Worm (Caenorhabditis elegans): ENCODE data around the gene F22B7.1.
A peak's percentile ranks its signal among the peaks of the same experiment; 100 is the strongest.

The F22B7.1 gene

DNA sequence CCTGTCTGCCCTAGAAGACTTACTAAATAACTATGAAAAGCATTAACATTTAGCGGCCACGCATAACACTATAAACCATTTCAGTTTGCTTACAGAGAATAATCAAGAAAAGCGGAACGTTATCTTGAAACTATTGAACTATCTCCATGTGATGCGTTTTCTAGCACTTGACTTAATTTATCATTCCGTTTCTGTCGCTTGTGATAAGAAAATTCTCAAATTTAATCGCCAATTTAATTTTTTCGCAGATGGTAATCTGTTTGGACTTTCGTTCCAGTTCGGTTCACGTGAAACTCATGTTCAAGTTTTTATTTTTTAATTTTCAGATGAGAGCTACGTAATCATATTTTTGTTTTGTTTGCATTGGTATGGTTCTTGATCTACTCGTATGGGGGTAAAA is 8.2 kb upstream of the F22B7.1 start (continued):
- TF ChIP-seq elt-1 (tag; optimal IDR thresholded peaks at IDR 0.05): no peak
- TF ChIP-seq egl-27 (tag; optimal IDR thresholded peaks at IDR 0.05): no peak
- TF ChIP-seq mdl-1 (tag; optimal IDR thresholded peaks at IDR 0.05): no peak
- TF ChIP-seq lin-39 (tag; optimal IDR thresholded peaks at IDR 0.05): no peak
- TF ChIP-seq elt-3 (tag; optimal IDR thresholded peaks at IDR 0.05): no peak
- no peak for TF ChIP-seq nhr-237 (tag; optimal IDR thresholded peaks at IDR 0.05)

DNA sequence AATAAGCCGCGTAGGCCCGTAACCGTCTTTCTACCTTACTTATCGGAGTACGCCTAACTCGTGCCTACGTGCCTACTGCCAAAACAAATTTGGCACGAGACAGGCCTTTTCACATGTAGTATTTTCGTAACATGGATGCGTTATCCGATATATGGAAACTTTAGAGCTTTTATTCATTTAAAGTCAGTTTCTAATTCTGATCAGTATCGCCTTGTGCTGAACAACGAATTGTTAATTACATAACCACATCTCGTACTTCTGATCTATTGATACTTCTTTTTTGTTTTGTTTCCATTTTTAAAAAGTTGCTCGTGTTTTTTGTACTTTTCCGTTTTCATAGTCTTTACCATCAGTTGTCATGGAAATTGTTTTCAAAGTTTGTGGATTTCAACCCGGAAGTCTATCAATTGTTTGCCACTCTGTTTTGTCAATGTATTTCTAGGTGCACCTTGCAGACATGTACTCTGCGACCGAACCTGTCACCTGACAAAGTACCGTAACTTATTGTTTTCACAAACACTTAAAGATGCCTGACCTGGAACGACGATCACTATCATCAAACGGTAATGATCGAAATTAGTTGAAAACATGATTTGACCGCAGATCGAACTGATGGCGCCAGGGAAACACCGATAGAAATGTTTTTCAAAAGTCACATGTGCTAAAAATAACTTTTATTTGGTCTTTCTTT is 7.3 kb upstream of the F22B7.1 start:
- TF ChIP-seq daf-12 (tag; optimal IDR thresholded peaks at IDR 0.05): no peak
- TF ChIP-seq jun-1 (tag; optimal IDR thresholded peaks at IDR 0.05): no peak
- TF ChIP-seq aly-2 (tag; optimal IDR thresholded peaks at IDR 0.05): no peak
- TF ChIP-seq sea-2 (GFP tag; optimal IDR thresholded peaks at IDR 0.05): no peak
- TF ChIP-seq nhr-237 (tag; optimal IDR thresholded peaks at IDR 0.05): no peak
- no peak for TF ChIP-seq nhr-77 (tag; optimal IDR thresholded peaks at IDR 0.05)
- no peak for TF ChIP-seq nhr-28 (tag; optimal IDR thresholded peaks at IDR 0.05)
- no peak for TF ChIP-seq elt-1 (tag; optimal IDR thresholded peaks at IDR 0.05)
- TF ChIP-seq pha-4 (tag; optimal IDR thresholded peaks at IDR 0.05): no peak
- no peak for TF ChIP-seq hmg-11 (tag; optimal IDR thresholded peaks at IDR 0.05)
- TF ChIP-seq mml-1 (tag; optimal IDR thresholded peaks at IDR 0.05): no peak
- no peak for TF ChIP-seq ceh-9 (tag; optimal IDR thresholded peaks at IDR 0.05)
- TF ChIP-seq nhr-43 (tag; optimal IDR thresholded peaks at IDR 0.05; ENCODE audit: poor library complexity, severe bottlenecking): no peak
- no peak for TF ChIP-seq lin-39 (tag; optimal IDR thresholded peaks at IDR 0.05)

DNA sequence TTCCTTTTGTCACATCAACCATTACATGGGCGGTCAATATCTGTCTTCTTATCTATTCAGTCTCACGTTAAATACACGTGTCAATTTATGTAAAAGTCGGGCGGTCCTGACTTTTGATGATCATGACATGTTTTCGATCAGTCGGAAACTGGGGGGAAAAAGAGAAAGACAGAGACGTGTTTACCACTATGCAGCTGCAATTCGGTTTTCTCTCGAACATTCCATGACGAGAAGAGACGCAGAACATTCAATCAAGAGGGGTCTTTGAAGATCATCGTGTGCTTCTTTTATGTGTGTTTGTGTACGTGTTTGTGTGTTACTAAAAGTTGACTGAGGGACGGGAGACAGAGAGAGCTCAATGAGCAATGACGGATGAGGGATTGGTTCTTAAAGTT is 6.8 kb upstream of the F22B7.1 start:
- peak; percentile 98 for TF ChIP-seq pha-4 (tag; optimal IDR thresholded peaks at IDR 0.05)
- no peak for TF ChIP-seq nhr-67 (tag; optimal IDR thresholded peaks at IDR 0.05)
- TF ChIP-seq elt-3 (tag; optimal IDR thresholded peaks at IDR 0.05): peak in 1 of 3 experiments; percentile 90
- TF ChIP-seq eor-1 (tag; optimal IDR thresholded peaks at IDR 0.05): peak in 1 of 2 experiments; percentile 32
- peak; percentile 79 for TF ChIP-seq ceh-28 (tag; optimal IDR thresholded peaks at IDR 0.05)
- peak; percentile 88 for TF ChIP-seq tbx-2 (tag; optimal IDR thresholded peaks at IDR 0.05)
- TF ChIP-seq unc-39 (tag; optimal IDR thresholded peaks at IDR 0.05): no peak
- no peak for TF ChIP-seq sea-2 (GFP tag; optimal IDR thresholded peaks at IDR 0.05)
- peak; percentile 88 for TF ChIP-seq lin-39 (tag; optimal IDR thresholded peaks at IDR 0.05)
- no peak for TF ChIP-seq nhr-12 (tag; optimal IDR thresholded peaks at IDR 0.05)
- TF ChIP-seq hmg-11 (tag; optimal IDR thresholded peaks at IDR 0.05): peak; percentile 37
- peak; percentile 78 for TF ChIP-seq nhr-11 (tag; optimal IDR thresholded peaks at IDR 0.05)
- TF ChIP-seq jun-1 (tag; optimal IDR thresholded peaks at IDR 0.05): peak; percentile 89
- TF ChIP-seq elt-1 (tag; optimal IDR thresholded peaks at IDR 0.05): peak; percentile 85
- peak; percentile 85 for TF ChIP-seq nfya-1 (tag; optimal IDR thresholded peaks at IDR 0.05; ENCODE audit: insufficient read depth)
- peak; percentile 46 for TF ChIP-seq nhr-76 (tag; optimal IDR thresholded peaks at IDR 0.05)
- no peak for TF ChIP-seq zag-1 (tag; optimal IDR thresholded peaks at IDR 0.05)
- TF ChIP-seq nhr-25 (tag; optimal IDR thresholded peaks at IDR 0.05): peak; percentile 92
- TF ChIP-seq ceh-16 (tag; optimal IDR thresholded peaks at IDR 0.05): no peak
- TF ChIP-seq skn-1 (tag; optimal IDR thresholded peaks at IDR 0.05): peak; percentile 80
- TF ChIP-seq fkh-10 (GFP tag; optimal IDR thresholded peaks at IDR 0.05): no peak
- TF ChIP-seq lin-15B (tag; optimal IDR thresholded peaks at IDR 0.05): peak; percentile 52
- TF ChIP-seq fkh-2 (tag; optimal IDR thresholded peaks at IDR 0.05): peak; percentile 25
- no peak for TF ChIP-seq ceh-9 (tag; optimal IDR thresholded peaks at IDR 0.05)
- peak; percentile 89 for TF ChIP-seq lsy-12 (tag; optimal IDR thresholded peaks at IDR 0.05)
- peak; percentile 58 for TF ChIP-seq egl-27 (tag; optimal IDR thresholded peaks at IDR 0.05)
- peak; percentile 93 for TF ChIP-seq nhr-43 (tag; optimal IDR thresholded peaks at IDR 0.05; ENCODE audit: poor library complexity, severe bottlenecking)
- peak; percentile 66 for TF ChIP-seq ztf-4 (tag; optimal IDR thresholded peaks at IDR 0.05)
- TF ChIP-seq fos-1 (tag; optimal IDR thresholded peaks at IDR 0.05): no peak
- TF ChIP-seq nhr-23 (tag; optimal IDR thresholded peaks at IDR 0.05): peak; percentile 96
- no peak for TF ChIP-seq daf-12 (tag; optimal IDR thresholded peaks at IDR 0.05)
- TF ChIP-seq mml-1 (tag; optimal IDR thresholded peaks at IDR 0.05): peak; percentile 79
- no peak for TF ChIP-seq nhr-77 (tag; optimal IDR thresholded peaks at IDR 0.05)
- TF ChIP-seq snpc-4 (tag; optimal IDR thresholded peaks at IDR 0.05): peak; percentile 74
- TF ChIP-seq R02D3.7 (tag; optimal IDR thresholded peaks at IDR 0.05): peak; percentile 33
- TF ChIP-seq egl-5 (tag; optimal IDR thresholded peaks at IDR 0.05): peak; percentile 99
- TF ChIP-seq nhr-28 (tag; optimal IDR thresholded peaks at IDR 0.05): no peak
- peak; percentile 82 for TF ChIP-seq pqm-1 (tag; optimal IDR thresholded peaks at IDR 0.05)
- TF ChIP-seq elt-2 (tag; optimal IDR thresholded peaks at IDR 0.05): peak; percentile 98
- TF ChIP-seq ceh-82 (tag; optimal IDR thresholded peaks at IDR 0.05): no peak
- no peak for TF ChIP-seq ztf-11 (tag; optimal IDR thresholded peaks at IDR 0.05)
- TF ChIP-seq ZK546.5 (tag; optimal IDR thresholded peaks at IDR 0.05): no peak
- TF ChIP-seq ama-1 (optimal IDR thresholded peaks at IDR 0.05): peak; percentile 90
- no peak for TF ChIP-seq nhr-237 (tag; optimal IDR thresholded peaks at IDR 0.05)
- peak; percentile 78 for TF ChIP-seq mdl-1 (tag; optimal IDR thresholded peaks at IDR 0.05)
- TF ChIP-seq aly-2 (tag; optimal IDR thresholded peaks at IDR 0.05): no peak
